Fruit fly (Drosophila melanogaster) whole organism, embryonic: ENCODE data around the gene CG32354.

Experiments used
- Abd-B ChIP-seq: fragments of 200-800 bp; sonication (Bioruptor generic); optimal IDR thresholded peaks from 2 replicates; lab custom pipeline; 2018; ENCODE audit warnings: missing biosample characterization, mild to moderate bottlenecking, missing genetic modification characterization, moderate library complexity
- Asciz ChIP-seq: fragments of 200-800 bp; sonication (Bioruptor generic); optimal IDR thresholded peaks from 2 replicates; lab custom pipeline; 2017; ENCODE audit warnings: missing biosample characterization, mild to moderate bottlenecking, missing genetic modification characterization, missing genetic modification reagents
- Atf3 ChIP-seq: fragments of 200-800 bp; sonication (Bioruptor generic); optimal IDR thresholded peaks from 3 replicates; lab custom pipeline; 2016; ENCODE audit warnings: missing biosample characterization, missing genetic modification characterization
- B-H1 ChIP-seq: fragments of 200-800 bp; sonication (Bioruptor generic); IDR thresholded peaks from 3 replicates; pipeline ENCODE4 v1.3.6; 2022; ENCODE audit warnings: missing biosample characterization, missing genetic modification characterization
- CG10147 ChIP-seq: fragments of 200-800 bp; sonication (Bioruptor generic); optimal IDR thresholded peaks from 2 replicates; lab custom pipeline; 2019; ENCODE audit warnings: missing biosample characterization, mild to moderate bottlenecking, missing genetic modification characterization, moderate library complexity
- CG10979 ChIP-seq: fragments of 200-800 bp; sonication (Bioruptor generic); optimal IDR thresholded peaks from 2 replicates; lab custom pipeline; 2018; ENCODE audit warnings: missing biosample characterization, mild to moderate bottlenecking, missing genetic modification characterization, moderate library complexity
- CG12769 ChIP-seq: fragments of 200-800 bp; sonication (Bioruptor generic); optimal IDR thresholded peaks from 2 replicates; lab custom pipeline; 2019; ENCODE audit warnings: missing biosample characterization, mild to moderate bottlenecking, missing genetic modification characterization, moderate library complexity
- CG14860 ChIP-seq: fragments of 200-800 bp; sonication (Bioruptor generic); IDR thresholded peaks from 3 replicates; pipeline ENCODE4 v1.3.6; 2022; ENCODE audit warnings: missing biosample characterization, missing genetic modification characterization; ENCODE audit not compliant: partially characterized antibody
- CG16863 ChIP-seq: fragments of 200-800 bp; sonication (Bioruptor generic); optimal IDR thresholded peaks from 3 replicates; lab custom pipeline; 2016; ENCODE audit warnings: missing biosample characterization, missing genetic modification characterization
- CG17359 ChIP-seq: fragments of 200-800 bp; sonication (Bioruptor generic); optimal IDR thresholded peaks from 3 replicates; lab custom pipeline; 2018; ENCODE audit warnings: missing biosample characterization, mild to moderate bottlenecking, missing genetic modification characterization, moderate library complexity
- CG18262 ChIP-seq: fragments of 200-800 bp; optimal IDR thresholded peaks from 3 replicates; lab custom pipeline; 2019; ENCODE audit warnings: missing biosample characterization, mild to moderate bottlenecking, missing genetic modification characterization, moderate library complexity
- CG2889 ChIP-seq: fragments of 200-800 bp; sonication (Bioruptor generic); IDR thresholded peaks from 3 replicates; pipeline ENCODE4 v1.3.6; 2022; ENCODE audit warnings: missing biosample characterization, missing genetic modification characterization
- CG4360 ChIP-seq: fragments of 200-800 bp; sonication (Bioruptor generic); IDR thresholded peaks from 2 replicates; pipeline ENCODE4 v1.3.6; 2022; ENCODE audit warnings: missing biosample characterization, missing genetic modification characterization
- CG8281 ChIP-seq: fragments of 200-800 bp; sonication (Bioruptor generic); optimal IDR thresholded peaks from 2 replicates; lab custom pipeline; 2018; ENCODE audit warnings: missing biosample characterization, mild to moderate bottlenecking, missing genetic modification characterization, moderate library complexity
- CG9727 ChIP-seq: fragments of 200-800 bp; sonication (Bioruptor generic); optimal IDR thresholded peaks from 3 replicates; lab custom pipeline; 2017; ENCODE audit warnings: missing biosample characterization, mild to moderate bottlenecking, missing genetic modification characterization
- CkIIα-i1 ChIP-seq: fragments of 200-800 bp; sonication (Bioruptor generic); IDR thresholded peaks from 2 replicates; pipeline ENCODE4 v1.3.6; 2022; ENCODE audit warnings: missing biosample characterization, missing genetic modification characterization
- HLHmδ ChIP-seq: fragments of 200-800 bp; sonication (Bioruptor generic); optimal IDR thresholded peaks from 2 replicates; lab custom pipeline; 2018; ENCODE audit warnings: missing biosample characterization, mild to moderate bottlenecking, missing genetic modification characterization, moderate library complexity
- HmgD ChIP-seq: fragments of 200-800 bp; sonication (Bioruptor generic); optimal IDR thresholded peaks from 3 replicates; lab custom pipeline; 2016; ENCODE audit warnings: missing biosample characterization, missing genetic modification characterization
- Jarid2 ChIP-seq: fragments of 200-800 bp; sonication (Bioruptor generic); optimal IDR thresholded peaks from 3 replicates; lab custom pipeline; 2017; ENCODE audit warnings: mild to moderate bottlenecking, missing biosample characterization, missing genetic modification reagents, missing genetic modification characterization
- MTF-1 ChIP-seq: fragments of 200-800 bp; sonication (Bioruptor generic); optimal IDR thresholded peaks from 2 replicates; lab custom pipeline; 2018; ENCODE audit warnings: missing biosample characterization, mild to moderate bottlenecking, missing genetic modification characterization, borderline replicate concordance
- Mad ChIP-seq: fragments of 200-800 bp; sonication (Bioruptor generic); optimal IDR thresholded peaks from 2 replicates; lab custom pipeline; 2016; ENCODE audit warnings: missing biosample characterization, missing genetic modification characterization
- Meics ChIP-seq: fragments of 200-800 bp; sonication (Bioruptor generic); optimal IDR thresholded peaks from 2 replicates; lab custom pipeline; 2017; ENCODE audit warnings: missing biosample characterization, mild to moderate bottlenecking, missing genetic modification characterization
- Mrtf ChIP-seq: fragments of 200-800 bp; sonication (Bioruptor generic); IDR thresholded peaks from 3 replicates; pipeline ENCODE4 v1.3.6; 2022; ENCODE audit warnings: missing biosample characterization, missing genetic modification characterization
- Myb ChIP-seq: fragments of 200-800 bp; sonication (Bioruptor generic); optimal IDR thresholded peaks from 2 replicates; lab custom pipeline; 2016; ENCODE audit warnings: missing biosample characterization, missing genetic modification characterization
- Nf-YA ChIP-seq: fragments of 200-800 bp; sonication (Bioruptor generic); IDR thresholded peaks from 2 replicates; pipeline ENCODE4 v1.3.6; 2022; ENCODE audit warnings: missing biosample characterization, missing genetic modification characterization
- Opbp ChIP-seq: fragments of 200-800 bp; sonication (Bioruptor generic); IDR thresholded peaks from 3 replicates; pipeline ENCODE4 v1.3.6; 2022; ENCODE audit warnings: missing biosample characterization, missing genetic modification characterization; ENCODE audit not compliant: partially characterized antibody
- Pdp1 ChIP-seq, 2 experiments: fragments of 200-800 bp; sonication (Bioruptor generic); optimal IDR thresholded peaks; 3 replicates each; lab custom pipeline; 2016; ENCODE audit warnings: missing biosample characterization in 2 of 2, missing genetic modification characterization in 2 of 2, mild to moderate bottlenecking in 1 of 2, moderate library complexity in 1 of 2
- Rfx ChIP-seq: fragments of 200-800 bp; sonication (Bioruptor generic); IDR thresholded peaks from 2 replicates; pipeline ENCODE4 v1.3.6; 2022; ENCODE audit warnings: missing biosample characterization, missing genetic modification characterization
- ato ChIP-seq: fragments of 200-800 bp; sonication (Bioruptor generic); IDR thresholded peaks from 2 replicates; pipeline ENCODE4 v1.3.6; 2022; ENCODE audit warnings: missing biosample characterization, missing genetic modification characterization; ENCODE audit not compliant: partially characterized antibody
- bsh ChIP-seq, 2 experiments: fragments of 200-800 bp; sonication (Bioruptor generic); optimal IDR thresholded peaks; 2 replicates each; lab custom pipeline; 2017 to 2018; ENCODE audit warnings: mild to moderate bottlenecking in 2 of 2, missing biosample characterization in 2 of 2, missing genetic modification characterization in 2 of 2, moderate library complexity in 1 of 2
- ewg ChIP-seq: fragments of 200-800 bp; sonication (Bioruptor generic); optimal IDR thresholded peaks from 3 replicates; lab custom pipeline; 2017; ENCODE audit warnings: mild to moderate bottlenecking, missing biosample characterization, missing genetic modification reagents, missing genetic modification characterization
- fd102C ChIP-seq: fragments of 200-800 bp; sonication (Bioruptor generic); optimal IDR thresholded peaks from 2 replicates; lab custom pipeline; 2018; ENCODE audit warnings: missing biosample characterization, mild to moderate bottlenecking, missing genetic modification characterization, moderate library complexity
- fd96Cb ChIP-seq: fragments of 200-800 bp; sonication (Bioruptor generic); optimal IDR thresholded peaks from 2 replicates; lab custom pipeline; 2018; ENCODE audit warnings: missing biosample characterization, mild to moderate bottlenecking, missing genetic modification characterization, moderate library complexity
- fru ChIP-seq: fragments of >200 bp; optimal IDR thresholded peaks from 2 replicates; lab custom pipeline; 2017
- ftz-f1 ChIP-seq: fragments of 200-800 bp; sonication (Bioruptor generic); optimal IDR thresholded peaks from 2 replicates; lab custom pipeline; 2016; ENCODE audit warnings: missing biosample characterization, missing genetic modification characterization
- her ChIP-seq: fragments of 200-800 bp; sonication (Bioruptor generic); optimal IDR thresholded peaks from 2 replicates; lab custom pipeline; 2016; ENCODE audit warnings: missing biosample characterization, missing genetic modification characterization
- ind ChIP-seq: fragments of 200-800 bp; sonication (Bioruptor generic); optimal IDR thresholded peaks from 3 replicates; lab custom pipeline; 2016; ENCODE audit warnings: missing biosample characterization, missing genetic modification characterization
- mam ChIP-seq: fragments of 200-800 bp; sonication (Bioruptor generic); optimal IDR thresholded peaks from 3 replicates; lab custom pipeline; 2016; ENCODE audit warnings: missing biosample characterization, missing genetic modification characterization
- nom ChIP-seq: fragments of 200-800 bp; sonication (Bioruptor generic); optimal IDR thresholded peaks from 2 replicates; lab custom pipeline; 2017; ENCODE audit warnings: missing biosample characterization, missing genetic modification characterization, mild to moderate bottlenecking, moderate library complexity, missing genetic modification reagents
- oc ChIP-seq: fragments of 200-800 bp; sonication (Bioruptor generic); optimal IDR thresholded peaks from 2 replicates; lab custom pipeline; 2018; ENCODE audit warnings: missing biosample characterization, mild to moderate bottlenecking, missing genetic modification characterization, moderate library complexity
- p53 ChIP-seq: fragments of 200-800 bp; sonication (Bioruptor generic); optimal IDR thresholded peaks from 2 replicates; lab custom pipeline; 2016; ENCODE audit warnings: missing biosample characterization, missing genetic modification characterization
- pfk ChIP-seq: fragments of 200-800 bp; sonication (Bioruptor generic); optimal IDR thresholded peaks from 2 replicates; lab custom pipeline; 2018; ENCODE audit warnings: missing biosample characterization, mild to moderate bottlenecking, missing genetic modification characterization, moderate library complexity
- ro ChIP-seq: fragments of 200-800 bp; sonication (Bioruptor generic); IDR thresholded peaks from 2 replicates; pipeline ENCODE4 v1.3.6; 2022; ENCODE audit warnings: missing biosample characterization, missing genetic modification characterization
- seq ChIP-seq: fragments of 200-800 bp; sonication (Bioruptor generic); IDR thresholded peaks from 2 replicates; pipeline ENCODE4 v1.3.6; 2022; ENCODE audit warnings: missing biosample characterization, missing genetic modification characterization
- sob ChIP-seq: fragments of 200-800 bp; sonication (Bioruptor generic); IDR thresholded peaks from 2 replicates; pipeline ENCODE4 v1.3.6; 2022; ENCODE audit warnings: missing biosample characterization, missing genetic modification characterization
- stc ChIP-seq: fragments of 200-800 bp; sonication (Bioruptor generic); IDR thresholded peaks from 2 replicates; pipeline ENCODE4 v1.3.6; 2022; ENCODE audit warnings: missing biosample characterization, missing genetic modification characterization
- stwl ChIP-seq: fragments of 200-800 bp; sonication (Bioruptor generic); optimal IDR thresholded peaks from 3 replicates; lab custom pipeline; 2018; ENCODE audit warnings: missing biosample characterization, mild to moderate bottlenecking, missing genetic modification characterization, moderate library complexity
- wek ChIP-seq: fragments of 200-800 bp; sonication (Bioruptor generic); optimal IDR thresholded peaks from 3 replicates; lab custom pipeline; 2018; ENCODE audit warnings: missing biosample characterization, mild to moderate bottlenecking, missing genetic modification characterization, moderate library complexity
- zen2 ChIP-seq: fragments of 200-800 bp; sonication (Bioruptor generic); IDR thresholded peaks from 3 replicates; pipeline ENCODE4 v1.3.6; 2022; ENCODE audit warnings: missing biosample characterization, missing genetic modification characterization; ENCODE audit not compliant: partially characterized antibody
- zf30C ChIP-seq: fragments of 200-800 bp; sonication (Bioruptor generic); optimal IDR thresholded peaks from 3 replicates; lab custom pipeline; 2018; ENCODE audit warnings: missing biosample characterization, mild to moderate bottlenecking, missing genetic modification characterization

CG32354 gene

DNA sequence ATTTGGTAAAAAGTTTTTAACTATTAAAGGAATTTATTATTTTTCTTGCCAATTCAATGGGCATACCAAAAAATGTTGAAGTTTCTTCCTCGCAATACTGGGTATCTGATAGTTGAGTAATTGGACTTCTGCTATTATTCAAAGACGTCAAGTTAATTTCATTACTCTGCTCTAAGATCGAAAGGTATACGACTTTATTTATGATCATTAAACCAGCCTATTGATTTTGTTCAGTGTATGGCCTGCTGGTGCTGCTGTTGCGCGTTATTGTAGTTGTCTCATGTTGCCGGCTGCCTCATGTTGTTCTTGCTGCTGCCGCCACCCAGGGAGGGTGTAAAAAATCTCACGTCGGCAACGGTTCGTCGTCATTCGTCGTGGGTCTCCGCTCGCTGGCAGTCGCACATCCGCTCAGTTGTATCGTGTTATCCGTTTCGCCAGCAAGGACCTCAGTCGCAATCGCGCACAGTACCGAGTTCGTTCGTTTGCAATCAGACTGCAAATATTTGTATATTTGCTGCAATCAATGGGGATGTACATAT lies 26.3 kb downstream of the CG32354 start, which contains the start of gene CG7120 (continued):
- TF ChIP-seq B-H1 (GFP tag; lab: Robert Waterston, UW) (no peak; the same call in 2 of the 3 replicates), pfk (GFP tag; lab: Kevin White, UChicago) (no peak), p53 (GFP tag; lab: Kevin White, UChicago) (no peak), ftz-f1 (no peak), sob (peak; percentile 62; the same call in 1 of the 2 replicates), CkIIα-i1 (GFP tag; lab: Robert Waterston, UW) (no peak), CG16863 (GFP tag; lab: Kevin White, UChicago) (peak; percentile 51), bsh (GFP tag; optimal IDR thresholded peaks at IDR 0.05; lab: Kevin White, UChicago) (peak in 1 of 2 experiments; percentile 66), HLHmδ (GFP tag; lab: Kevin White, UChicago) (no peak), mam (GFP tag; lab: Kevin White, UChicago) (peak; percentile 40), her (GFP tag; lab: Kevin White, UChicago) (no peak), stwl (tag; lab: Kevin White, UChicago) (no peak), Nf-YA (GFP tag; lab: Robert Waterston, UW) (no peak), Jarid2 (peak; percentile 49), Atf3 (GFP tag; lab: Kevin White, UChicago) (no peak), MTF-1 (GFP tag; lab: Kevin White, UChicago) (peak; percentile 18), Rfx (GFP tag; lab: Robert Waterston, UW) (peak; percentile 24; the same call in 1 of the 2 replicates), CG8281 (tag; lab: Kevin White, UChicago) (no peak), Opbp (peak; percentile 6; the same call in 1 of the 3 replicates), CG2889 (GFP tag; lab: Robert Waterston, UW) (no peak), Pdp1 (GFP tag; optimal IDR thresholded peaks at IDR 0.05; lab: Kevin White, UChicago) (peak; percentile 43 to 58), seq (peak; percentile 17; the same call in 1 of the 2 replicates), CG17359 (no peak), Abd-B (GFP tag; lab: Kevin White, UChicago) (no peak), ato (GFP tag; lab: Robert Waterston, UW) (no peak), oc (tag; lab: Kevin White, UChicago) (no peak), zf30C (GFP tag; lab: Kevin White, UChicago) (peak; percentile 82), ind (GFP tag; lab: Kevin White, UChicago) (peak; percentile 62), wek (no peak), CG12769 (no peak), CG14860 (GFP tag; lab: Robert Waterston, UW) (no peak), fru (lab: Kevin White, UChicago) (no peak), zen2 (GFP tag; lab: Robert Waterston, UW) (no peak), Mrtf (GFP tag; lab: Robert Waterston, UW) (no peak), Mad (GFP tag; lab: Kevin White, UChicago) (no peak), fd96Cb (tag; lab: Kevin White, UChicago) (peak; percentile 62), Asciz (GFP tag; lab: Kevin White, UChicago) (no peak), CG10147 (GFP tag; lab: Kevin White, UChicago) (no peak), fd102C (GFP tag; lab: Kevin White, UChicago) (no peak), ewg (GFP tag; lab: Kevin White, UChicago) (peak; percentile 54), CG4360 (GFP tag; lab: Robert Waterston, UW) (peak; percentile 53), stc (GFP tag; lab: Robert Waterston, UW) (no peak), HmgD (GFP tag; lab: Kevin White, UChicago) (peak; percentile 7), CG9727 (GFP tag; lab: Kevin White, UChicago) (peak; percentile 32), nom (GFP tag; lab: Kevin White, UChicago) (no peak), Meics (peak; percentile 50), CG18262 (peak; percentile 68), Myb (peak; percentile 26), CG10979 (tag; lab: Kevin White, UChicago) (peak; percentile 74), ro (GFP tag; lab: Robert Waterston, UW) (no peak)
